Worm (Caenorhabditis elegans) whole organism, L4/young adult: Measurements from ENCODE around the gene cwp-5.

Experiments
- W03F9.2 ChIP-seq: fragments of 150-350 bp; optimal IDR thresholded peaks from 2 replicates; lab custom pipeline; 2014; ENCODE audit warnings: missing biosample characterization, missing genetic modification characterization
- dao-5 ChIP-seq: sonication (generic microtip); optimal IDR thresholded peaks from 2 replicates; lab custom pipeline; 2016; ENCODE audit warnings: missing genotype, missing genetic modification characterization, moderate library complexity, missing compliant biosample characterization
- him-1 ChIP-seq: sonication (generic microtip); optimal IDR thresholded peaks from 2 replicates; lab custom pipeline; 2016; ENCODE audit warnings: missing genotype, missing genetic modification reagents, missing genetic modification characterization, missing compliant biosample characterization

ce11 chrX:13162351-13163038 is 27.3 kb downstream of the cwp-5 start:
- TF ChIP-seq W03F9.2 (tag; lab: Kevin White, UChicago) = no peak
- no peak for TF ChIP-seq dao-5 (tag; lab: Kevin White, UChicago)
- TF ChIP-seq him-1 (tag; lab: Kevin White, UChicago) = no peak
